Worm (Caenorhabditis elegans) whole organism, L4 larva: ENCODE results near the gene pafo-1.

ENCODE experiments used
- T26A8.4 ChIP-seq: fragments of 200-800 bp; sonication (Bioruptor generic); IDR thresholded peaks from 2 replicates; pipeline ENCODE4 v1.3.6; 2022; ENCODE audit warnings: missing genetic modification characterization, missing compliant biosample characterization
- ZK337.2 ChIP-seq: fragments of 200-800 bp; sonication (Bioruptor generic); IDR thresholded peaks from 2 replicates; pipeline ENCODE4 v1.3.6; 2022; ENCODE audit warnings: missing genetic modification reagents, missing genetic modification characterization, missing compliant biosample characterization
- aha-1 ChIP-seq: fragments of 150-350 bp; peaks from one replicate; lab custom pipeline; 2014; ENCODE audit warnings: missing biosample characterization, missing genetic modification characterization
- arid-1 ChIP-seq: fragments of 200-800 bp; sonication (Bioruptor generic); conservative IDR thresholded peaks from 2 replicates; pipeline ENCODE4 v1.3.6; 2022; ENCODE audit warnings: missing genetic modification reagents, missing genetic modification characterization, missing compliant biosample characterization
- ceh-20 ChIP-seq: fragments of 200-800 bp; sonication (Bioruptor generic); IDR thresholded peaks from 2 replicates; pipeline ENCODE4 v1.3.6; 2022; ENCODE audit warnings: missing genetic modification reagents, missing genetic modification characterization, missing compliant biosample characterization
- ceh-28 ChIP-seq: fragments of 150-350 bp; optimal IDR thresholded peaks from 2 replicates; lab custom pipeline; 2014; ENCODE audit warnings: missing biosample characterization, missing genetic modification reagents, missing genetic modification characterization
- ceh-32 ChIP-seq: sonication (generic microtip); optimal IDR thresholded peaks from 2 replicates; lab custom pipeline; 2016; ENCODE audit warnings: mild to moderate bottlenecking, missing genetic modification characterization, missing compliant biosample characterization; ENCODE audit not compliant: poor library complexity
- ceh-62 ChIP-seq: sonication (generic microtip); optimal IDR thresholded peaks from 2 replicates; lab custom pipeline; 2017; ENCODE audit warnings: missing biosample characterization, missing genetic modification characterization
- ceh-82 ChIP-seq: sonication (generic microtip); optimal IDR thresholded peaks from 2 replicates; lab custom pipeline; 2017; ENCODE audit warnings: missing biosample characterization, missing genetic modification characterization
- ctbp-1 ChIP-seq: fragments of 200-800 bp; sonication (Bioruptor generic); IDR thresholded peaks from 2 replicates; pipeline ENCODE4 v1.3.6; 2022; ENCODE audit warnings: missing genetic modification reagents, missing genetic modification characterization, missing compliant biosample characterization
- daf-12 ChIP-seq: fragments of 150-350 bp; optimal IDR thresholded peaks from 2 replicates; lab custom pipeline; 2014; ENCODE audit warnings: missing biosample characterization, missing genetic modification reagents, missing genetic modification characterization
- daf-16 ChIP-seq, 3 experiments: sonication (generic microtip); optimal IDR thresholded peaks; 2 replicates each; lab custom pipeline; 2016 to 2017; ENCODE audit warnings: missing genetic modification characterization in 3 of 3, missing genetic modification reagents in 3 of 3, mild to moderate bottlenecking in 2 of 3, missing compliant biosample characterization in 2 of 3, missing biosample characterization in 1 of 3, moderate library complexity in 1 of 3
- daf-8 ChIP-seq: fragments of 200-800 bp; sonication (Bioruptor generic); IDR thresholded peaks from 2 replicates; pipeline ENCODE4 v1.3.6; 2022; ENCODE audit warnings: missing genetic modification characterization, missing compliant biosample characterization
- dmd-8 ChIP-seq: fragments of 200-800 bp; sonication (Bioruptor generic); IDR thresholded peaks from 2 replicates; pipeline ENCODE4 v1.3.6; 2022; ENCODE audit warnings: missing genetic modification characterization, missing compliant biosample characterization
- fkh-10 ChIP-seq: fragments of 150-350 bp; optimal IDR thresholded peaks from 2 replicates; lab custom pipeline; 2014; ENCODE audit warnings: missing biosample characterization, missing genetic modification reagents, missing genetic modification characterization
- hif-1 ChIP-seq, 2 experiments: sonication (generic microtip); optimal IDR thresholded peaks; 2 replicates each; lab custom pipeline; 2016 to 2017; ENCODE audit warnings: missing compliant biosample characterization in 2 of 2, missing genetic modification characterization in 2 of 2, missing genetic modification reagents in 2 of 2, missing genotype in 2 of 2, mild to moderate bottlenecking in 1 of 2
- hlh-11 ChIP-seq: fragments of 200-800 bp; sonication (Bioruptor generic); optimal IDR thresholded peaks from 2 replicates; lab custom pipeline; 2018; ENCODE audit warnings: mild to moderate bottlenecking, missing genetic modification characterization, missing compliant biosample characterization
- jun-1 ChIP-seq: fragments of 150-350 bp; optimal IDR thresholded peaks from 2 replicates; lab custom pipeline; 2014; ENCODE audit warnings: missing biosample characterization, missing genetic modification reagents, missing genetic modification characterization
- lin-1 ChIP-seq: fragments of 200-800 bp; sonication (Bioruptor generic); IDR thresholded peaks from 2 replicates; pipeline ENCODE4 v1.3.6; 2022; ENCODE audit warnings: missing genetic modification reagents, missing genetic modification characterization, missing compliant biosample characterization
- lin-29 ChIP-seq: fragments of 200-800 bp; sonication (Bioruptor generic); IDR thresholded peaks from 2 replicates; pipeline ENCODE4 v1.3.6; 2022; ENCODE audit warnings: missing genetic modification reagents, missing genetic modification characterization, missing compliant biosample characterization
- lin-39 ChIP-seq: fragments of 150-350 bp; optimal IDR thresholded peaks from 2 replicates; lab custom pipeline; 2014; ENCODE audit warnings: missing biosample characterization, missing genetic modification reagents, missing genetic modification characterization
- lsy-2 ChIP-seq, 2 experiments: fragments of 150-350 bp in 1 of 2; sonication (generic microtip) in 1 of 2; optimal IDR thresholded peaks; 2 replicates each; lab custom pipeline; 2014 to 2017; ENCODE audit warnings: missing biosample characterization in 2 of 2, missing genetic modification characterization in 2 of 2
- mep-1 ChIP-seq: fragments of 150-350 bp; sonication (generic microtip); optimal IDR thresholded peaks from 3 replicates; lab custom pipeline; 2014; ENCODE audit warnings: missing biosample characterization, missing genetic modification characterization
- mxl-3 ChIP-seq: fragments of 200-800 bp; sonication (Bioruptor generic); optimal IDR thresholded peaks from 2 replicates; lab custom pipeline; 2018; ENCODE audit warnings: mild to moderate bottlenecking, missing genetic modification characterization, missing compliant biosample characterization
- nhr-10 ChIP-seq: fragments of 150-350 bp; optimal IDR thresholded peaks from 2 replicates; lab custom pipeline; 2014; ENCODE audit warnings: missing biosample characterization, missing genetic modification characterization
- nhr-111 ChIP-seq: fragments of 200-800 bp; sonication (Bioruptor generic); optimal IDR thresholded peaks from 2 replicates; lab custom pipeline; 2018; ENCODE audit warnings: mild to moderate bottlenecking, missing genetic modification characterization, missing compliant biosample characterization
- nhr-28 ChIP-seq: fragments of 150-350 bp; optimal IDR thresholded peaks from 2 replicates; lab custom pipeline; 2014; ENCODE audit warnings: missing biosample characterization, missing genetic modification characterization
- nhr-42 ChIP-seq: fragments of 200-800 bp; sonication (Bioruptor generic); IDR thresholded peaks from 2 replicates; pipeline ENCODE4 v1.3.6; 2022; ENCODE audit warnings: missing genetic modification characterization, missing compliant biosample characterization
- nhr-76 ChIP-seq: fragments of 150-350 bp; optimal IDR thresholded peaks from 2 replicates; lab custom pipeline; 2014; ENCODE audit warnings: missing biosample characterization, missing genetic modification characterization
- pqm-1 ChIP-seq: sonication (generic microtip); optimal IDR thresholded peaks from 2 replicates; lab custom pipeline; 2017; ENCODE audit warnings: missing biosample characterization, missing genetic modification characterization
- spr-1 ChIP-seq: sonication (generic microtip); optimal IDR thresholded peaks from 2 replicates; lab custom pipeline; 2016; ENCODE audit warnings: mild to moderate bottlenecking, missing genetic modification characterization, missing compliant biosample characterization
- spr-3 ChIP-seq: fragments of 200-800 bp; sonication (Bioruptor generic); optimal IDR thresholded peaks from 2 replicates; lab custom pipeline; 2018; ENCODE audit warnings: mild to moderate bottlenecking, missing genetic modification characterization, missing compliant biosample characterization
- unc-130 ChIP-seq: sonication (generic microtip); optimal IDR thresholded peaks from 2 replicates; lab custom pipeline; 2016; ENCODE audit warnings: missing genetic modification reagents, missing genetic modification characterization, missing compliant biosample characterization
- unc-39 ChIP-seq: sonication (generic microtip); optimal IDR thresholded peaks from 2 replicates; lab custom pipeline; 2017; ENCODE audit warnings: missing biosample characterization, missing genetic modification characterization
- unc-62 ChIP-seq, 3 experiments: fragments of 150-350 bp in 1 of 3; sonication (generic microtip); optimal IDR thresholded peaks in 2 of 3; peaks in 1 of 3; 1 replicate in 1 of 3; 2 replicates in 2 of 3; lab custom pipeline; 2014 to 2017; ENCODE audit warnings: missing biosample characterization in 3 of 3, missing genetic modification characterization in 3 of 3, missing genetic modification reagents in 3 of 3, missing genotype in 1 of 3
- vab-7 ChIP-seq: fragments of 200-800 bp; sonication (Bioruptor generic); IDR thresholded peaks from 2 replicates; pipeline ENCODE4 v1.3.6; 2022; ENCODE audit warnings: missing genetic modification reagents, missing genetic modification characterization, missing compliant biosample characterization
- zfp-3 ChIP-seq: fragments of 200-800 bp; sonication (Bioruptor generic); conservative IDR thresholded peaks from 2 replicates; pipeline ENCODE4 v1.3.6; 2022; ENCODE audit warnings: missing genetic modification reagents, missing genetic modification characterization, missing compliant biosample characterization
- ztf-7 ChIP-seq: fragments of 150-350 bp; optimal IDR thresholded peaks from 2 replicates; lab custom pipeline; 2014; ENCODE audit warnings: missing biosample characterization, missing genetic modification characterization

Gene pafo-1

DNA sequence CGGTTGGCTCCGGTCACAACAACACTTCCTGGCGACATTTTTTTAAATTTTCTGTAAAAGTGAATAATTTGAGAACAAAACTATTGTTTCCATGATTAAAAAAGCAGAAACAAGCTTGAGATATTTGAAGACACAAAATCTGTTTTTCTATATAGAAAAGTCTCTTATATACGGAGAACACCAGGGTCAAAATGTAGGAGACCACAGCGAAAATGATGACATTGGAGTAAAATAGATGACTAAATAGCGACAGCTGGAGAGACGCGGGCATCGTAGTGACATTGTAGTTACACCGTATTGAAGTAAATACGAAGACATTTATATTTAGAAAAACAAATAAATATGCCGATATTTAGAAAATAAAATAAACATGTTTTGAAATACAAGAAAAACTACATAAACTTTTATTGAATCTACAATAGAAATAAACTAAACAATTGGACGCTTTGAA is 5.3 kb upstream of the pafo-1 start, which contains the start of gene sdz-8:
TSS of gene sdz-8 (minus strand) at position 51 of the 451 bp plus-strand sequence.
- no peak for TF ChIP-seq arid-1 (GFP tag; lab: Robert Waterston, UW)
- TF ChIP-seq ceh-28 (tag; lab: Kevin White, UChicago) = no peak
- no peak for TF ChIP-seq lin-39
- no peak for TF ChIP-seq unc-130 (GFP tag; lab: Kevin White, UChicago)
- no peak for TF ChIP-seq unc-39 (tag; lab: Kevin White, UChicago)
- TF ChIP-seq T26A8.4 (GFP tag; lab: Robert Waterston, UW) = no peak
- TF ChIP-seq dmd-8 (GFP tag; lab: Robert Waterston, UW) = no peak
- no peak for TF ChIP-seq spr-3 (GFP tag; lab: Kevin White, UChicago)
- TF ChIP-seq lsy-2 (tag; optimal IDR thresholded peaks at IDR 0.05; lab: Kevin White, UChicago) = no peak
- no peak for TF ChIP-seq nhr-10 (tag; lab: Kevin White, UChicago)
- no peak for TF ChIP-seq hlh-11
- TF ChIP-seq ztf-7 (tag; lab: Kevin White, UChicago) = no peak
- TF ChIP-seq daf-16 (GFP tag; optimal IDR thresholded peaks at IDR 0.05; lab: Kevin White, UChicago) = no peak
- TF ChIP-seq daf-16 (tag; optimal IDR thresholded peaks at IDR 0.05; lab: Kevin White, UChicago) = peak; percentile 44
- TF ChIP-seq ceh-32 = no peak
- peak; percentile 76 for TF ChIP-seq nhr-28 (tag; lab: Kevin White, UChicago)

DNA sequence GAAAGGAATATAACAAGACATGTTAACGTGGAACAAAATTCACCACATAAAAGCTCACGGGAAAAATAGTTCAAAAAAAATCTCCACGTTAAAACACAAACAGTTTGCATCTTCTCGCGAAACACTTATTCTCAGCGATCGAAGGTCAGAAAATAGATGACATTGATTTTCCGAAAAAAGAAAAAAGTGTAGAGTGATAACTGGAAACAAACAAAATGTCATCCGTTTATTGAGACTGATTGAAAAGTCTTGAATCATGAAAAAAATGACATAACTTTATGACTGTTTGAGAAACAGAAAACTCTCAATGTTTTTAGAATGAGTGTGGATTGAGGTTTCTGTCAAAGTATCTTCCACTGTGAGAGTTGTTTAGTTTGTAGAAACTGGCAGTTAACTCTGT is 3.7 kb upstream of the pafo-1 start, which contains the start of gene C55A6.4:
TSS of gene C55A6.4 (minus strand) at position 101 of the 400 bp plus-strand sequence.
- TF ChIP-seq lin-29 (GFP tag; lab: Robert Waterston, UW) (no peak), vab-7 (GFP tag; lab: Robert Waterston, UW) (no peak), lsy-2 (tag; optimal IDR thresholded peaks at IDR 0.05; lab: Kevin White, UChicago) (no peak), jun-1 (tag; lab: Kevin White, UChicago) (no peak), nhr-111 (GFP tag; lab: Kevin White, UChicago) (no peak), ctbp-1 (GFP tag; lab: Robert Waterston, UW) (no peak), nhr-42 (no peak), ZK337.2 (GFP tag; lab: Robert Waterston, UW) (no peak), daf-8 (GFP tag; lab: Robert Waterston, UW) (no peak), mep-1 (no peak), mxl-3 (GFP tag; lab: Kevin White, UChicago) (no peak), fkh-10 (no peak), dmd-8 (GFP tag; lab: Robert Waterston, UW) (no peak), daf-12 (tag; lab: Kevin White, UChicago) (no peak), aha-1 (tag; lab: Kevin White, UChicago) (no peak), zfp-3 (GFP tag; lab: Robert Waterston, UW) (no peak), ceh-62 (tag; lab: Kevin White, UChicago) (no peak)

DNA sequence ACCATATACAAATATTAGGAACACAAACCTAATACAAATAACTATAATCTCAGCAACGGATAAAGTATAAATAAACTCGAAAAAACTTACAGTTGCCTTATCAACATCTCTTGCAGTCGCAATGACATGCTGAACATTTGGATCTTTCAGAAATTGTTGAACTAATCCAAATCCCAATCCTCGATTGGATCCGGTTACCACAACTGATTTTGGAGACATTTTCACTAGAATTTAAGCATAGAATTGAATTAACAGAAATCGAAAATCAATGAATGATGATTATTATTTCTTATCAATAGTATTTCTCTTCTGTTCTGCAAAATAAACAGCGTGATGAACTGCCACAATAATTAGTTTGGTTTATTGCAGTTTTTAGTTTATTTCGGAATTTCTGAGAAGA is 1.3 kb upstream of the pafo-1 start, which contains the start of the genes C55A6.11 and C55A6.7:
TSS of gene C55A6.11 (plus strand) at position 301 of the 400 bp plus-strand sequence.
TSS of gene C55A6.7 (minus strand) at position 316 of the 400 bp plus-strand sequence.
- TF ChIP-seq hif-1 (tag; optimal IDR thresholded peaks at IDR 0.05; lab: Kevin White, UChicago) = no peak
- TF ChIP-seq daf-16 (GFP tag; optimal IDR thresholded peaks at IDR 0.05; lab: Kevin White, UChicago) = no peak
- TF ChIP-seq daf-16 (tag; optimal IDR thresholded peaks at IDR 0.05; lab: Kevin White, UChicago) = peak; percentile 29
- TF ChIP-seq ceh-20 (GFP tag; lab: Robert Waterston, UW) = no peak
- no peak for TF ChIP-seq nhr-28 (tag; lab: Kevin White, UChicago)
- no peak for TF ChIP-seq mep-1
- no peak for TF ChIP-seq nhr-76 (tag; lab: Kevin White, UChicago)
- TF ChIP-seq unc-62 (GFP tag; optimal IDR thresholded peaks at IDR 0.05 in 1 of 2; lab: Kevin White, UChicago) = peak in 1 of 2 experiments; percentile 86
- no peak for TF ChIP-seq unc-62 (tag; optimal IDR thresholded peaks at IDR 0.05; lab: Kevin White, UChicago)
- no peak for TF ChIP-seq lin-1
- TF ChIP-seq spr-1 (tag; lab: Kevin White, UChicago) = no peak
- TF ChIP-seq ceh-82 (tag; lab: Kevin White, UChicago) = no peak
- no peak for TF ChIP-seq pqm-1
